Fruit fly (Drosophila melanogaster) whole organism: ENCODE measurements around the gene CG42833.

Source experiments
- CG8478 ChIP-seq: fragments of >200 bp; optimal IDR thresholded peaks from 2 replicates; lab custom pipeline; 2018; ENCODE audit warnings: inconsistent platforms
- Dll ChIP-seq: fragments of >200 bp; optimal IDR thresholded peaks from 2 replicates; lab custom pipeline; 2017
- EcR ChIP-seq, 2 experiments: fragments of >200 bp; optimal IDR thresholded peaks; 2 replicates each; lab custom pipeline; 2017; ENCODE audit warnings: missing biosample characterization in 2 of 2, missing genetic modification characterization in 2 of 2, missing genetic modification reagents in 2 of 2

- TF ChIP-seq Dll (lab: Kevin White, UChicago) (no peak), EcR (GFP tag; optimal IDR thresholded peaks at IDR 0.05; lab: Kevin White, UChicago) (no peak), CG8478 (lab: Kevin White, UChicago) (no peak)
Measured at dm6 chr3L:20185886-20186285, 14.0 kb upstream of the CG42833 start.
